Worm (Caenorhabditis elegans) whole organism, L4 larva: ENCODE results near the gene vps-50.

ENCODE experiments used
- F10B5.3 ChIP-seq: sonication (generic microtip); optimal IDR thresholded peaks from 2 replicates; lab custom pipeline; 2016; ENCODE audit warnings: mild to moderate bottlenecking, missing genetic modification characterization, missing compliant biosample characterization
- T26A8.4 ChIP-seq: fragments of 200-800 bp; sonication (Bioruptor generic); IDR thresholded peaks from 2 replicates; pipeline ENCODE4 v1.3.6; 2022; ENCODE audit warnings: missing genetic modification characterization, missing compliant biosample characterization
- Y75B8A.6 ChIP-seq: fragments of 200-800 bp; sonication (Bioruptor generic); IDR thresholded peaks from 2 replicates; pipeline ENCODE4 v1.3.6; 2022; ENCODE audit warnings: missing genetic modification reagents, missing genetic modification characterization, missing compliant biosample characterization
- ZK337.2 ChIP-seq: fragments of 200-800 bp; sonication (Bioruptor generic); IDR thresholded peaks from 2 replicates; pipeline ENCODE4 v1.3.6; 2022; ENCODE audit warnings: missing genetic modification reagents, missing genetic modification characterization, missing compliant biosample characterization
- aha-1 ChIP-seq: fragments of 150-350 bp; peaks from one replicate; lab custom pipeline; 2014; ENCODE audit warnings: missing biosample characterization, missing genetic modification characterization
- ama-1 ChIP-seq: fragments of 150-350 bp; optimal IDR thresholded peaks from 2 replicates; lab custom pipeline; 2014; ENCODE audit warnings: inconsistent platforms, mixed read lengths
- ceh-28 ChIP-seq: fragments of 150-350 bp; optimal IDR thresholded peaks from 2 replicates; lab custom pipeline; 2014; ENCODE audit warnings: missing biosample characterization, missing genetic modification reagents, missing genetic modification characterization
- ceh-62 ChIP-seq: sonication (generic microtip); optimal IDR thresholded peaks from 2 replicates; lab custom pipeline; 2017; ENCODE audit warnings: missing biosample characterization, missing genetic modification characterization
- ctbp-1 ChIP-seq: fragments of 200-800 bp; sonication (Bioruptor generic); IDR thresholded peaks from 2 replicates; pipeline ENCODE4 v1.3.6; 2022; ENCODE audit warnings: missing genetic modification reagents, missing genetic modification characterization, missing compliant biosample characterization
- daf-16 ChIP-seq, 3 experiments: sonication (generic microtip); optimal IDR thresholded peaks; 2 replicates each; lab custom pipeline; 2016 to 2017; ENCODE audit warnings: missing genetic modification characterization in 3 of 3, missing genetic modification reagents in 3 of 3, mild to moderate bottlenecking in 2 of 3, missing compliant biosample characterization in 2 of 3, missing biosample characterization in 1 of 3, moderate library complexity in 1 of 3
- daf-19 ChIP-seq: fragments of 200-800 bp; sonication (Bioruptor generic); conservative IDR thresholded peaks from 2 replicates; pipeline ENCODE4 v1.3.6; 2022; ENCODE audit warnings: missing genetic modification characterization, missing compliant biosample characterization
- dmd-6 ChIP-seq: fragments of 200-800 bp; sonication (Bioruptor generic); IDR thresholded peaks from 2 replicates; pipeline ENCODE4 v1.3.6; 2022; ENCODE audit warnings: missing genetic modification reagents, missing genetic modification characterization, missing compliant biosample characterization
- dpl-1 ChIP-seq: fragments of 150-350 bp; optimal IDR thresholded peaks from 2 replicates; lab custom pipeline; 2014; ENCODE audit warnings: missing biosample characterization, missing genetic modification reagents, missing genetic modification characterization
- dve-1 ChIP-seq: sonication (generic microtip); optimal IDR thresholded peaks from 2 replicates; lab custom pipeline; 2017; ENCODE audit warnings: antibody characterized with exemption, mild to moderate bottlenecking, missing genetic modification characterization, missing compliant biosample characterization; ENCODE audit not compliant: insufficient read depth
- gei-8 ChIP-seq: fragments of 200-800 bp; sonication (Bioruptor generic); optimal IDR thresholded peaks from 2 replicates; lab custom pipeline; 2018; ENCODE audit warnings: mild to moderate bottlenecking, missing genetic modification characterization, missing compliant biosample characterization
- hlh-30 ChIP-seq: sonication (generic microtip); optimal IDR thresholded peaks from 2 replicates; lab custom pipeline; 2017; ENCODE audit warnings: antibody characterized with exemption, mild to moderate bottlenecking, missing genetic modification characterization, missing compliant biosample characterization; ENCODE audit not compliant: insufficient read depth
- hmg-1.1 ChIP-seq: fragments of 200-800 bp; sonication (Bioruptor generic); IDR thresholded peaks from 2 replicates; pipeline ENCODE4 v1.3.6; 2022; ENCODE audit warnings: missing genetic modification reagents, missing genetic modification characterization, missing compliant biosample characterization
- lin-13 ChIP-seq: fragments of 150-350 bp; optimal IDR thresholded peaks from 2 replicates; lab custom pipeline; 2014; ENCODE audit warnings: missing biosample characterization, missing genetic modification reagents, missing genetic modification characterization
- lin-15B ChIP-seq: fragments of 150-350 bp; sonication (generic microtip); optimal IDR thresholded peaks from 3 replicates; lab custom pipeline; 2014; ENCODE audit warnings: missing biosample characterization, missing genetic modification characterization
- lin-29 ChIP-seq: fragments of 200-800 bp; sonication (Bioruptor generic); IDR thresholded peaks from 2 replicates; pipeline ENCODE4 v1.3.6; 2022; ENCODE audit warnings: missing genetic modification reagents, missing genetic modification characterization, missing compliant biosample characterization
- lin-38 ChIP-seq: fragments of 200-800 bp; sonication (Bioruptor generic); IDR thresholded peaks from 2 replicates; pipeline ENCODE4 v1.3.6; 2022; ENCODE audit warnings: missing genetic modification reagents, missing genetic modification characterization, missing compliant biosample characterization
- lir-3 ChIP-seq: sonication (generic microtip); optimal IDR thresholded peaks from 2 replicates; lab custom pipeline; 2016; ENCODE audit warnings: mild to moderate bottlenecking, missing genetic modification characterization, missing compliant biosample characterization
- lsy-2 ChIP-seq, 2 experiments: fragments of 150-350 bp in 1 of 2; sonication (generic microtip) in 1 of 2; optimal IDR thresholded peaks; 2 replicates each; lab custom pipeline; 2014 to 2017; ENCODE audit warnings: missing biosample characterization in 2 of 2, missing genetic modification characterization in 2 of 2
- madf-5 ChIP-seq, 2 experiments: fragments of 200-800 bp; sonication (Bioruptor generic); IDR thresholded peaks; 2 replicates each; pipeline ENCODE4 v1.3.6; 2022; ENCODE audit warnings: missing compliant biosample characterization in 2 of 2, missing genetic modification characterization in 2 of 2
- madf-9 ChIP-seq: fragments of 200-800 bp; sonication (Bioruptor generic); conservative IDR thresholded peaks from 2 replicates; pipeline ENCODE4 v1.3.6; 2022; ENCODE audit warnings: missing genetic modification reagents, missing genetic modification characterization, missing compliant biosample characterization
- mep-1 ChIP-seq: fragments of 150-350 bp; sonication (generic microtip); optimal IDR thresholded peaks from 3 replicates; lab custom pipeline; 2014; ENCODE audit warnings: missing biosample characterization, missing genetic modification characterization
- mes-2 ChIP-seq: sonication (generic microtip); optimal IDR thresholded peaks from 2 replicates; lab custom pipeline; 2016; ENCODE audit warnings: missing genotype, mild to moderate bottlenecking, missing genetic modification characterization, missing compliant biosample characterization; ENCODE audit not compliant: poor library complexity, severe bottlenecking
- mxl-3 ChIP-seq: fragments of 200-800 bp; sonication (Bioruptor generic); optimal IDR thresholded peaks from 2 replicates; lab custom pipeline; 2018; ENCODE audit warnings: mild to moderate bottlenecking, missing genetic modification characterization, missing compliant biosample characterization
- nhr-11 ChIP-seq: fragments of 150-350 bp; optimal IDR thresholded peaks from 2 replicates; lab custom pipeline; 2014; ENCODE audit warnings: missing biosample characterization, missing genetic modification characterization
- nhr-25 ChIP-seq: sonication (generic microtip); optimal IDR thresholded peaks from 2 replicates; lab custom pipeline; 2017; ENCODE audit warnings: missing genetic modification characterization, mild to moderate bottlenecking, missing compliant biosample characterization, antibody characterized with exemption, moderate library complexity, borderline replicate concordance; ENCODE audit not compliant: insufficient read depth
- nhr-28 ChIP-seq: fragments of 150-350 bp; optimal IDR thresholded peaks from 2 replicates; lab custom pipeline; 2014; ENCODE audit warnings: missing biosample characterization, missing genetic modification characterization
- nhr-41 ChIP-seq: fragments of 200-800 bp; sonication (Bioruptor generic); IDR thresholded peaks from 2 replicates; pipeline ENCODE4 v1.3.6; 2022; ENCODE audit warnings: missing genetic modification reagents, missing genetic modification characterization, missing compliant biosample characterization
- nhr-48 ChIP-seq: sonication (generic microtip); optimal IDR thresholded peaks from 2 replicates; lab custom pipeline; 2016; ENCODE audit warnings: mild to moderate bottlenecking, missing genetic modification characterization, missing compliant biosample characterization
- nhr-6 ChIP-seq: fragments of 150-350 bp; optimal IDR thresholded peaks from 2 replicates; lab custom pipeline; 2014; ENCODE audit warnings: missing biosample characterization, missing genetic modification characterization
- nhr-76 ChIP-seq: fragments of 150-350 bp; optimal IDR thresholded peaks from 2 replicates; lab custom pipeline; 2014; ENCODE audit warnings: missing biosample characterization, missing genetic modification characterization
- pqm-1 ChIP-seq: sonication (generic microtip); optimal IDR thresholded peaks from 2 replicates; lab custom pipeline; 2017; ENCODE audit warnings: missing biosample characterization, missing genetic modification characterization
- rbr-2 ChIP-seq: sonication (generic microtip); optimal IDR thresholded peaks from 2 replicates; lab custom pipeline; 2016; ENCODE audit warnings: missing genotype, missing genetic modification characterization, missing compliant biosample characterization
- spr-3 ChIP-seq: fragments of 200-800 bp; sonication (Bioruptor generic); optimal IDR thresholded peaks from 2 replicates; lab custom pipeline; 2018; ENCODE audit warnings: mild to moderate bottlenecking, missing genetic modification characterization, missing compliant biosample characterization
- tag-97 ChIP-seq: fragments of 200-800 bp; sonication (Bioruptor generic); IDR thresholded peaks from 2 replicates; pipeline ENCODE4 v1.3.6; 2022; ENCODE audit warnings: missing genetic modification characterization, missing compliant biosample characterization
- tra-1 ChIP-seq: fragments of 200-800 bp; sonication (Bioruptor generic); IDR thresholded peaks from 2 replicates; pipeline ENCODE4 v1.3.6; 2022; ENCODE audit warnings: missing genetic modification reagents, missing genetic modification characterization, missing compliant biosample characterization
- unc-62 ChIP-seq, 3 experiments: fragments of 150-350 bp in 1 of 3; sonication (generic microtip); optimal IDR thresholded peaks in 2 of 3; peaks in 1 of 3; 1 replicate in 1 of 3; 2 replicates in 2 of 3; lab custom pipeline; 2014 to 2017; ENCODE audit warnings: missing biosample characterization in 3 of 3, missing genetic modification characterization in 3 of 3, missing genetic modification reagents in 3 of 3, missing genotype in 1 of 3
- vab-7 ChIP-seq: fragments of 200-800 bp; sonication (Bioruptor generic); IDR thresholded peaks from 2 replicates; pipeline ENCODE4 v1.3.6; 2022; ENCODE audit warnings: missing genetic modification reagents, missing genetic modification characterization, missing compliant biosample characterization
- zfp-2 ChIP-seq: sonication (generic microtip); optimal IDR thresholded peaks from 2 replicates; lab custom pipeline; 2016; ENCODE audit warnings: mild to moderate bottlenecking, missing genetic modification characterization, missing compliant biosample characterization
- zip-11 ChIP-seq: fragments of 200-800 bp; sonication (Bioruptor generic); IDR thresholded peaks from 2 replicates; pipeline ENCODE4 v1.3.6; 2022; ENCODE audit warnings: missing genetic modification characterization, missing compliant biosample characterization
- zip-2 ChIP-seq: fragments of 150-350 bp; optimal IDR thresholded peaks from 2 replicates; lab custom pipeline; 2014; ENCODE audit warnings: missing biosample characterization, missing genetic modification characterization

The vps-50 gene

DNA sequence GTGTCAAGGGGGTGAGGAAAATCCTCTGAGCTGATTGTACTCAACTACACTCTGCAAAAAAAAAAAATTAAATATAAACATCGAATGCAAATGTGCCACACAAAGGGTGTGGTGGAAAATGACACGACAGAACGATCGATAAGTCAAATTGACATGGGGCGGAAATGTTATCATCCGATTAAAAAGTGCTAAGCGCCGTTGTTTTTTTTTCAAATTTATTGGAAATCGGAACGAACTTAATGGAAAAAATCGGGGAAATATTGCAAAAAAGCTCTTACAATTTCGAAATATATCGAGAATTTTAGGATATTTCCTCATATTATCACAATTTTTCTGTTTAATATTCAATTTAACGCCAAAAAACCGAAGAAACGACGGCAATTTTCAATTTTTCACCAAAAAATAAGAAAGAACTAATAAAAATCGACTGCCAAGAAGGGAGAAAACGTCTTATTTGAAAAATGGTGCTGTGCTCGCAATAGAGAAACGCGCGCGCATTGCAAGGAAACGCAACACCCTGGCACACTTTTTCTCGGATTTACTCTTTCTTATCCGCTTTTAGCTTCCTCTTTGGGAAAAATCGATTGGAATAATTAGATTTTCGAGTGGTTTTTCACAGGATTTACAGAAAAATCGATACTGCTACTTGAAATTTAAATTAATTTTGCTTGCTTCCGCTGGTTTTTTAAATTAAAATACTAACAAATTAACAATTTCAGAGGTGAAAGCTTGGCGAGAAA is at the start of gene vps-50, which contains the start of gene cey-4:
Gene vps-50 (plus strand): TSS at position 541 of the 740 bp plus-strand sequence.
Gene cey-4 (minus strand): TSS at position 51 of the 740 bp plus-strand sequence.
- TF ChIP-seq madf-5 (GFP tag; IDR thresholded peaks at IDR 0.05; lab: Robert Waterston, UW), result no peak
- TF ChIP-seq mxl-3, result no peak
- peak; percentile 31 for TF ChIP-seq mep-1 (tag; lab: Kevin White, UChicago)
- TF ChIP-seq lir-3 (tag; lab: Kevin White, UChicago), result no peak
- TF ChIP-seq nhr-76 (tag; lab: Kevin White, UChicago), result no peak
- no peak for TF ChIP-seq vab-7 (GFP tag; lab: Robert Waterston, UW)
- peak in 1 of 2 experiments; percentile 45 for TF ChIP-seq lsy-2 (tag; optimal IDR thresholded peaks at IDR 0.05; lab: Kevin White, UChicago)
- TF ChIP-seq dpl-1 (GFP tag; lab: Kevin White, UChicago), result peak; percentile 53
- TF ChIP-seq ceh-28 (tag; lab: Kevin White, UChicago), result peak; percentile 50
- TF ChIP-seq hlh-30 (tag; lab: Kevin White, UChicago), result peak; percentile 12
- no peak for TF ChIP-seq F10B5.3 (tag; lab: Kevin White, UChicago)
- TF ChIP-seq tag-97 (GFP tag; lab: Robert Waterston, UW), result no peak
- peak; percentile 5 for TF ChIP-seq nhr-11 (tag; lab: Kevin White, UChicago)
- no peak for TF ChIP-seq hmg-1.1
- no peak for TF ChIP-seq nhr-6 (tag; lab: Kevin White, UChicago)
- TF ChIP-seq lin-29 (GFP tag; lab: Robert Waterston, UW), result no peak
- no peak for TF ChIP-seq zfp-2
- TF ChIP-seq mes-2, result peak; percentile 64
- TF ChIP-seq lin-15B (tag; lab: Kevin White, UChicago), result no peak
- no peak for TF ChIP-seq madf-9 (GFP tag; lab: Robert Waterston, UW)
- no peak for TF ChIP-seq nhr-25 (tag; lab: Kevin White, UChicago)
- peak; percentile 35 for TF ChIP-seq lin-38 (GFP tag; lab: Robert Waterston, UW)
- TF ChIP-seq dmd-6 (GFP tag; lab: Robert Waterston, UW), result peak; percentile 28; the same call in 1 of the 2 replicates
- TF ChIP-seq daf-19 (GFP tag; lab: Robert Waterston, UW), result no peak
- TF ChIP-seq aha-1, result peak; percentile 25
- TF ChIP-seq ceh-62 (tag; lab: Kevin White, UChicago), result no peak
- no peak for TF ChIP-seq spr-3 (GFP tag; lab: Kevin White, UChicago)
- TF ChIP-seq T26A8.4, result no peak
- TF ChIP-seq zip-2, result no peak
- TF ChIP-seq rbr-2 (tag; lab: Kevin White, UChicago), result no peak
- TF ChIP-seq dve-1, result peak; percentile 17

- TF ChIP-seq hlh-30 (tag; lab: Kevin White, UChicago), result no peak
- peak; percentile 16 for TF ChIP-seq dve-1
- no peak for TF ChIP-seq daf-16 (GFP tag; optimal IDR thresholded peaks at IDR 0.05; lab: Kevin White, UChicago)
- TF ChIP-seq daf-16 (tag; optimal IDR thresholded peaks at IDR 0.05; lab: Kevin White, UChicago), result peak; percentile 49
- TF ChIP-seq dmd-6 (GFP tag; lab: Robert Waterston, UW), result peak; percentile 30
- TF ChIP-seq mxl-3, result no peak
- TF ChIP-seq nhr-28 (tag; lab: Kevin White, UChicago), result peak; percentile 11
- peak; percentile 34 for TF ChIP-seq pqm-1 (tag; lab: Kevin White, UChicago)
Measured at ce11 chrIII:10819257-10819656, 49.7 kb upstream of the vps-50 start.

- TF ChIP-seq gei-8 (GFP tag; lab: Kevin White, UChicago), result peak; percentile 14
- TF ChIP-seq spr-3 (GFP tag; lab: Kevin White, UChicago), result no peak
- peak; percentile 22; the same call in 1 of the 2 replicates for TF ChIP-seq hmg-1.1
- TF ChIP-seq lsy-2 (tag; optimal IDR thresholded peaks at IDR 0.05; lab: Kevin White, UChicago), result peak in 1 of 2 experiments; percentile 53
- TF ChIP-seq ama-1 (lab: Kevin White, UChicago), result no peak
- TF ChIP-seq ZK337.2 (GFP tag; lab: Robert Waterston, UW), result no peak
- TF ChIP-seq madf-5 (GFP tag; IDR thresholded peaks at IDR 0.05; lab: Robert Waterston, UW), result no peak
- no peak for TF ChIP-seq nhr-41 (GFP tag; lab: Robert Waterston, UW)
- no peak for TF ChIP-seq nhr-28 (tag; lab: Kevin White, UChicago)
- TF ChIP-seq nhr-48 (tag; lab: Kevin White, UChicago), result no peak
- TF ChIP-seq lin-13 (GFP tag; lab: Kevin White, UChicago), result no peak
- peak; percentile 78 for TF ChIP-seq aha-1
- no peak for TF ChIP-seq zip-11 (GFP tag; lab: Robert Waterston, UW)
- peak in 1 of 2 experiments; percentile 85 for TF ChIP-seq unc-62 (GFP tag; optimal IDR thresholded peaks at IDR 0.05 in 1 of 2; lab: Kevin White, UChicago)
- no peak for TF ChIP-seq unc-62 (tag; optimal IDR thresholded peaks at IDR 0.05; lab: Kevin White, UChicago)
- peak; percentile 32; the same call in 1 of the 2 replicates for TF ChIP-seq Y75B8A.6 (GFP tag; lab: Robert Waterston, UW)
- peak; percentile 18 for TF ChIP-seq hlh-30 (tag; lab: Kevin White, UChicago)
- no peak for TF ChIP-seq ctbp-1 (GFP tag; lab: Robert Waterston, UW)
- no peak for TF ChIP-seq tra-1 (GFP tag; lab: Robert Waterston, UW)
Measured at ce11 chrIII:10819778-10820177, 49.2 kb upstream of the vps-50 start.
